Worm (Caenorhabditis elegans) whole organism, young adult: ENCODE measurements around the gene F42H10.2.

Experiments used
- B0019.2 ChIP-seq: fragments of 200-800 bp; sonication (Bioruptor generic); conservative IDR thresholded peaks from 2 replicates; pipeline ENCODE4 v1.3.6; 2022; ENCODE audit warnings: missing genetic modification reagents, missing genetic modification characterization, missing compliant biosample characterization
- B0035.1 ChIP-seq: sonication (generic microtip); optimal IDR thresholded peaks from 2 replicates; lab custom pipeline; 2016; ENCODE audit warnings: missing genetic modification characterization, mild to moderate bottlenecking, missing compliant biosample characterization, missing genotype, missing genetic modification reagents
- B0261.1 ChIP-seq: sonication (generic microtip); optimal IDR thresholded peaks from 2 replicates; lab custom pipeline; 2016; ENCODE audit warnings: mild to moderate bottlenecking, missing genetic modification characterization, moderate library complexity, missing compliant biosample characterization
- B0336.3 ChIP-seq: fragments of 200-800 bp; sonication (Bioruptor generic); IDR thresholded peaks from 2 replicates; pipeline ENCODE4 v1.3.6; 2022; ENCODE audit warnings: missing genetic modification characterization, missing compliant biosample characterization
- F22D6.2 ChIP-seq: sonication (generic microtip); optimal IDR thresholded peaks from 2 replicates; lab custom pipeline; 2016; ENCODE audit warnings: mild to moderate bottlenecking, missing genetic modification characterization, missing compliant biosample characterization
- F37B4.10 ChIP-seq: fragments of 200-800 bp; sonication (Bioruptor generic); IDR thresholded peaks from 2 replicates; pipeline ENCODE4 v1.3.6; 2022; ENCODE audit warnings: missing genetic modification characterization, missing compliant biosample characterization
- F39B2.1 ChIP-seq: fragments of 200-800 bp; sonication (Bioruptor generic); IDR thresholded peaks from 2 replicates; pipeline ENCODE4 v1.3.6; 2022; ENCODE audit warnings: missing genetic modification reagents, missing genetic modification characterization, missing compliant biosample characterization
- F57A8.1 ChIP-seq: fragments of 200-800 bp; sonication (Bioruptor generic); optimal IDR thresholded peaks from 2 replicates; lab custom pipeline; 2018; ENCODE audit warnings: mild to moderate bottlenecking, missing genetic modification characterization, moderate library complexity, missing compliant biosample characterization
- F57C9.4 ChIP-seq: sonication (generic microtip); optimal IDR thresholded peaks from 2 replicates; lab custom pipeline; 2017; ENCODE audit warnings: mild to moderate bottlenecking, missing genetic modification characterization, missing compliant biosample characterization
- K11D2.4 ChIP-seq: fragments of 200-800 bp; sonication (Bioruptor generic); IDR thresholded peaks from 2 replicates; pipeline ENCODE4 v1.3.6; 2022; ENCODE audit warnings: missing genetic modification reagents, missing genetic modification characterization, missing compliant biosample characterization
- K12H6.12 ChIP-seq: fragments of 200-800 bp; sonication (Bioruptor generic); optimal IDR thresholded peaks from 2 replicates; lab custom pipeline; 2018; ENCODE audit warnings: mild to moderate bottlenecking, missing genetic modification characterization, missing compliant biosample characterization
- Y53F4B.3 ChIP-seq: fragments of 200-800 bp; sonication (Bioruptor generic); IDR thresholded peaks from 2 replicates; pipeline ENCODE4 v1.3.6; 2022; ENCODE audit warnings: missing genetic modification reagents, missing genetic modification characterization, missing compliant biosample characterization
- Y53G8AR.9 ChIP-seq: fragments of 200-800 bp; sonication (Bioruptor generic); conservative IDR thresholded peaks from 2 replicates; pipeline ENCODE4 v1.3.6; 2022; ENCODE audit warnings: missing genetic modification reagents, missing genetic modification characterization, missing compliant biosample characterization
- Y79H2A.3 ChIP-seq: fragments of 200-800 bp; sonication (Bioruptor generic); conservative IDR thresholded peaks from 2 replicates; pipeline ENCODE4 v1.3.6; 2022; ENCODE audit warnings: missing genetic modification reagents, missing genetic modification characterization, missing compliant biosample characterization
- ZK185.1 ChIP-seq: sonication (generic microtip); optimal IDR thresholded peaks from 2 replicates; lab custom pipeline; 2016; ENCODE audit warnings: mild to moderate bottlenecking, missing genetic modification characterization, missing compliant biosample characterization; ENCODE audit not compliant: poor library complexity, severe bottlenecking
- aptf-2 ChIP-seq: fragments of 200-800 bp; sonication (Bioruptor generic); conservative IDR thresholded peaks from 2 replicates; pipeline ENCODE4 v1.3.6; 2022; ENCODE audit warnings: missing genetic modification reagents, missing genetic modification characterization, missing compliant biosample characterization
- aptf-3 ChIP-seq: fragments of 200-800 bp; sonication (Bioruptor generic); IDR thresholded peaks from 2 replicates; pipeline ENCODE4 v1.3.6; 2022; ENCODE audit warnings: missing genetic modification characterization, missing compliant biosample characterization
- attf-3 ChIP-seq: fragments of 200-800 bp; sonication (Bioruptor generic); conservative IDR thresholded peaks from 2 replicates; pipeline ENCODE4 v1.3.6; 2022; ENCODE audit warnings: missing genetic modification reagents, missing genetic modification characterization, missing compliant biosample characterization
- ccch-3 ChIP-seq: fragments of 200-800 bp; sonication (Bioruptor generic); optimal IDR thresholded peaks from 2 replicates; lab custom pipeline; 2018; ENCODE audit warnings: mild to moderate bottlenecking, missing genetic modification characterization, missing compliant biosample characterization
- ceh-100 ChIP-seq: fragments of 200-800 bp; sonication (Bioruptor generic); IDR thresholded peaks from 2 replicates; pipeline ENCODE4 v1.3.6; 2022; ENCODE audit warnings: missing genetic modification reagents, missing genetic modification characterization, missing compliant biosample characterization
- ceh-91 ChIP-seq: fragments of 200-800 bp; sonication (Bioruptor generic); IDR thresholded peaks from 2 replicates; pipeline ENCODE4 v1.3.6; 2022; ENCODE audit warnings: missing genetic modification reagents, missing genetic modification characterization, missing compliant biosample characterization
- die-1 ChIP-seq: sonication (generic microtip); optimal IDR thresholded peaks from 2 replicates; lab custom pipeline; 2016; ENCODE audit warnings: missing genotype, mild to moderate bottlenecking, missing genetic modification characterization, missing compliant biosample characterization
- egl-44 ChIP-seq: fragments of 200-800 bp; sonication (Bioruptor generic); IDR thresholded peaks from 2 replicates; pipeline ENCODE4 v1.3.6; 2022; ENCODE audit warnings: missing genetic modification reagents, missing genetic modification characterization, missing compliant biosample characterization
- gei-17 ChIP-seq: fragments of 200-800 bp; sonication (Bioruptor generic); optimal IDR thresholded peaks from 2 replicates; lab custom pipeline; 2018; ENCODE audit warnings: mild to moderate bottlenecking, missing genetic modification characterization, missing compliant biosample characterization
- hsf-1 ChIP-seq: fragments of 200-800 bp; sonication (Bioruptor generic); IDR thresholded peaks from 2 replicates; pipeline ENCODE4 v1.3.6; 2022; ENCODE audit warnings: missing genetic modification reagents, missing genetic modification characterization, missing compliant biosample characterization
- let-526 ChIP-seq: fragments of 200-800 bp; sonication (Bioruptor generic); IDR thresholded peaks from 2 replicates; pipeline ENCODE4 v1.3.6; 2022; ENCODE audit warnings: missing genetic modification reagents, missing genetic modification characterization, missing compliant biosample characterization
- lin-26 ChIP-seq: fragments of 200-800 bp; sonication (Bioruptor generic); IDR thresholded peaks from 2 replicates; pipeline ENCODE4 v1.3.6; 2022; ENCODE audit warnings: missing genetic modification reagents, missing genetic modification characterization, missing compliant biosample characterization
- lin-40 ChIP-seq: sonication (generic microtip); optimal IDR thresholded peaks from 2 replicates; lab custom pipeline; 2016; ENCODE audit warnings: missing genetic modification characterization, mild to moderate bottlenecking, missing compliant biosample characterization, missing genotype, missing genetic modification reagents
- lin-54 ChIP-seq: fragments of 200-800 bp; sonication (Bioruptor generic); optimal IDR thresholded peaks from 2 replicates; lab custom pipeline; 2018; ENCODE audit warnings: mild to moderate bottlenecking, missing genetic modification characterization, missing compliant biosample characterization
- lsy-27 ChIP-seq: sonication (generic microtip); optimal IDR thresholded peaks from 2 replicates; lab custom pipeline; 2017; ENCODE audit warnings: missing genetic modification characterization, mild to moderate bottlenecking, missing compliant biosample characterization, antibody characterized with exemption, missing genotype, borderline replicate concordance; ENCODE audit not compliant: insufficient read depth
- madf-6 ChIP-seq: fragments of 200-800 bp; sonication (Bioruptor generic); IDR thresholded peaks from 2 replicates; pipeline ENCODE4 v1.3.6; 2022; ENCODE audit warnings: missing genetic modification reagents, missing genetic modification characterization, missing compliant biosample characterization
- mxl-1 ChIP-seq: sonication (generic microtip); optimal IDR thresholded peaks from 2 replicates; lab custom pipeline; 2016; ENCODE audit warnings: missing genetic modification characterization, missing compliant biosample characterization
- nfya-1 ChIP-seq: sonication (generic microtip); optimal IDR thresholded peaks from 2 replicates; lab custom pipeline; 2017; ENCODE audit warnings: antibody characterized with exemption, missing compliant biosample characterization, missing genetic modification characterization, borderline replicate concordance; ENCODE audit not compliant: insufficient read depth
- nfya-2 ChIP-seq: fragments of 200-800 bp; sonication (Bioruptor generic); IDR thresholded peaks from 2 replicates; pipeline ENCODE4 v1.3.6; 2022; ENCODE audit warnings: missing genetic modification reagents, missing genetic modification characterization, missing compliant biosample characterization
- nfyb-1 ChIP-seq: fragments of 200-800 bp; sonication (Bioruptor generic); IDR thresholded peaks from 2 replicates; pipeline ENCODE4 v1.3.6; 2022; ENCODE audit warnings: missing genetic modification reagents, missing genetic modification characterization, missing compliant biosample characterization
- nhr-80 ChIP-seq: sonication (generic microtip); optimal IDR thresholded peaks from 2 replicates; lab custom pipeline; 2016; ENCODE audit warnings: missing genetic modification characterization, missing compliant biosample characterization
- pha-4 ChIP-seq: fragments of 150-350 bp; sonication (generic microtip); optimal IDR thresholded peaks from 2 replicates; lab custom pipeline; 2014; ENCODE audit warnings: missing biosample characterization, missing genetic modification reagents, missing genetic modification characterization
- rcor-1 ChIP-seq: fragments of 200-800 bp; sonication (Bioruptor generic); IDR thresholded peaks from 2 replicates; pipeline ENCODE4 v1.3.6; 2022; ENCODE audit warnings: missing genetic modification reagents, missing genetic modification characterization, missing compliant biosample characterization
- rec-8 ChIP-seq, 2 experiments: sonication (generic microtip); optimal IDR thresholded peaks; 2 replicates each; lab custom pipeline; 2016; ENCODE audit warnings: mild to moderate bottlenecking in 2 of 2, missing genetic modification characterization in 2 of 2, missing genetic modification reagents in 2 of 2, missing genotype in 2 of 2, missing biosample characterization in 1 of 2, missing compliant biosample characterization in 1 of 2, moderate library complexity in 1 of 2
- repo-1 ChIP-seq: sonication (generic microtip); optimal IDR thresholded peaks from 2 replicates; lab custom pipeline; 2017; ENCODE audit warnings: mild to moderate bottlenecking, missing genetic modification characterization, missing compliant biosample characterization
- rpc-1 ChIP-seq, 2 experiments: fragments of 150-350 bp in 1 of 2; sonication (generic microtip) in 1 of 2; optimal IDR thresholded peaks; 2 replicates each; lab custom pipeline; 2014 to 2018; ENCODE audit warnings: missing biosample characterization in 1 of 2, missing genetic modification characterization in 1 of 2, missing genetic modification reagents in 1 of 2, missing genotype in 1 of 2
- snpc-1.3 ChIP-seq: sonication (generic microtip); optimal IDR thresholded peaks from 2 replicates; lab custom pipeline; 2017; ENCODE audit warnings: missing genetic modification characterization, mild to moderate bottlenecking, missing compliant biosample characterization, antibody characterized with exemption, moderate library complexity, missing genotype, missing genetic modification reagents; ENCODE audit not compliant: insufficient read depth
- snpc-3.4 ChIP-seq: sonication (generic microtip); optimal IDR thresholded peaks from 2 replicates; lab custom pipeline; 2017; ENCODE audit warnings: missing genetic modification characterization, mild to moderate bottlenecking, missing compliant biosample characterization, antibody characterized with exemption, moderate library complexity, missing genotype, missing genetic modification reagents
- tbp1 ChIP-seq: fragments of 200-800 bp; sonication (Bioruptor generic); optimal IDR thresholded peaks from 2 replicates; lab custom pipeline; 2018; ENCODE audit warnings: mild to moderate bottlenecking, missing genetic modification characterization, missing compliant biosample characterization
- tbx-9 ChIP-seq: sonication (generic microtip); optimal IDR thresholded peaks from 2 replicates; lab custom pipeline; 2016; ENCODE audit warnings: borderline replicate concordance, missing genetic modification characterization, inconsistent platforms, missing compliant biosample characterization
- unc-62 ChIP-seq: fragments of 150-350 bp; optimal IDR thresholded peaks from 2 replicates; lab custom pipeline; 2014; ENCODE audit warnings: missing biosample characterization, missing genetic modification reagents, missing genetic modification characterization
- zim-3 ChIP-seq: sonication (generic microtip); optimal IDR thresholded peaks from 2 replicates; lab custom pipeline; 2017; ENCODE audit warnings: mild to moderate bottlenecking, missing genetic modification characterization, moderate library complexity, missing compliant biosample characterization

F42H10.2 gene

ce11 chrIII:8446940-8447403 is 43.4 kb upstream of the F42H10.2 start, which contains the start of gene rpn-3 (continued):
- TF ChIP-seq pha-4 (tag; lab: Kevin White, UChicago) (peak; percentile 81), F22D6.2 (peak; percentile 85), ceh-100 (GFP tag; lab: Robert Waterston, UW) (peak; percentile 78), lin-40 (tag; lab: Kevin White, UChicago) (peak; percentile 96), K11D2.4 (GFP tag; lab: Robert Waterston, UW) (peak; percentile 93), unc-62 (GFP tag; lab: Kevin White, UChicago) (peak; percentile 2), B0019.2 (GFP tag; lab: Robert Waterston, UW) (peak; percentile 58; the same call in 1 of the 2 replicates), hsf-1 (peak; percentile 100), lin-54 (GFP tag; lab: Kevin White, UChicago) (peak; percentile 95), ZK185.1 (tag; lab: Kevin White, UChicago) (peak; percentile 89), ccch-3 (GFP tag; lab: Kevin White, UChicago) (no peak), nhr-80 (tag; lab: Kevin White, UChicago) (peak; percentile 19), F37B4.10 (GFP tag; lab: Robert Waterston, UW) (no peak), rec-8 (tag; optimal IDR thresholded peaks at IDR 0.05; lab: Kevin White, UChicago) (peak in 1 of 2 experiments; percentile 26), zim-3 (no peak), rpc-1 (optimal IDR thresholded peaks at IDR 0.05; lab: Kevin White, UChicago) (peak; percentile 76), rpc-1 (tag; optimal IDR thresholded peaks at IDR 0.05; lab: Kevin White, UChicago) (peak; percentile 13), aptf-2 (GFP tag; lab: Robert Waterston, UW) (no peak), nfya-2 (GFP tag; lab: Robert Waterston, UW) (no peak), let-526 (GFP tag; lab: Robert Waterston, UW) (peak; percentile 83; the same call in 1 of the 2 replicates), attf-3 (peak; percentile 84), die-1 (tag; lab: Kevin White, UChicago) (no peak), K12H6.12 (tag; lab: Kevin White, UChicago) (peak; percentile 80), B0035.1 (tag; lab: Kevin White, UChicago) (peak; percentile 64), aptf-3 (GFP tag; lab: Robert Waterston, UW) (0 out of 2 replicates have a peak, but pooled peaks have one; percentile 32), repo-1 (tag; lab: Kevin White, UChicago) (peak; percentile 90), Y79H2A.3 (GFP tag; lab: Robert Waterston, UW) (0 out of 2 replicates have a peak, but pooled peaks have one; percentile 56), madf-6 (GFP tag; lab: Robert Waterston, UW) (peak; percentile 96), tbx-9 (tag; lab: Kevin White, UChicago) (no peak), mxl-1 (no peak), tbp1 (GFP tag; lab: Kevin White, UChicago) (peak; percentile 79), B0261.1 (tag; lab: Kevin White, UChicago) (peak; percentile 28), Y53G8AR.9 (GFP tag; lab: Robert Waterston, UW) (peak; percentile 97), ceh-91 (GFP tag; lab: Robert Waterston, UW) (peak; percentile 80), Y53F4B.3 (GFP tag; lab: Robert Waterston, UW) (no peak; the same call in 1 of the 2 replicates), rcor-1 (GFP tag; lab: Robert Waterston, UW) (peak; percentile 94), F57C9.4 (tag; lab: Kevin White, UChicago) (no peak), nfyb-1 (GFP tag; lab: Robert Waterston, UW) (peak; percentile 95), gei-17 (GFP tag; lab: Kevin White, UChicago) (peak; percentile 77), snpc-3.4 (peak; percentile 93), F57A8.1 (no peak), F39B2.1 (0 out of 2 replicates have a peak, but pooled peaks have one; percentile 71), egl-44 (GFP tag; lab: Robert Waterston, UW) (peak; percentile 67; the same call in 1 of the 2 replicates), snpc-1.3 (peak; percentile 78), lsy-27 (tag; lab: Kevin White, UChicago) (no peak), lin-26 (GFP tag; lab: Robert Waterston, UW) (no peak), nfya-1 (tag; lab: Kevin White, UChicago) (no peak), B0336.3 (peak; percentile 85)
